Worm (Caenorhabditis elegans) whole organism, L4 larva: ENCODE results near the gene ctsa-3.1.

Experiments
- F10B5.3 ChIP-seq: sonication (generic microtip); optimal IDR thresholded peaks from 2 replicates; lab custom pipeline; 2016; ENCODE audit warnings: mild to moderate bottlenecking, missing genetic modification characterization, missing compliant biosample characterization
- T26A8.4 ChIP-seq: fragments of 200-800 bp; sonication (Bioruptor generic); IDR thresholded peaks from 2 replicates; pipeline ENCODE4 v1.3.6; 2022; ENCODE audit warnings: missing genetic modification characterization, missing compliant biosample characterization
- Y48G9A.11 ChIP-seq: fragments of 200-800 bp; sonication (Bioruptor generic); IDR thresholded peaks from 2 replicates; pipeline ENCODE4 v1.3.6; 2022; ENCODE audit warnings: missing genetic modification reagents, missing genetic modification characterization, missing compliant biosample characterization
- ZK337.2 ChIP-seq: fragments of 200-800 bp; sonication (Bioruptor generic); IDR thresholded peaks from 2 replicates; pipeline ENCODE4 v1.3.6; 2022; ENCODE audit warnings: missing genetic modification reagents, missing genetic modification characterization, missing compliant biosample characterization
- ZK546.5 ChIP-seq, 2 experiments: sonication (generic microtip); optimal IDR thresholded peaks; 2 replicates each; lab custom pipeline; 2017; ENCODE audit warnings: missing biosample characterization in 2 of 2, missing genetic modification characterization in 2 of 2
- aha-1 ChIP-seq: fragments of 150-350 bp; peaks from one replicate; lab custom pipeline; 2014; ENCODE audit warnings: missing biosample characterization, missing genetic modification characterization
- ama-1 ChIP-seq: fragments of 150-350 bp; optimal IDR thresholded peaks from 2 replicates; lab custom pipeline; 2014; ENCODE audit warnings: inconsistent platforms, mixed read lengths
- arid-1 ChIP-seq: fragments of 200-800 bp; sonication (Bioruptor generic); conservative IDR thresholded peaks from 2 replicates; pipeline ENCODE4 v1.3.6; 2022; ENCODE audit warnings: missing genetic modification reagents, missing genetic modification characterization, missing compliant biosample characterization
- ceh-28 ChIP-seq: fragments of 150-350 bp; optimal IDR thresholded peaks from 2 replicates; lab custom pipeline; 2014; ENCODE audit warnings: missing biosample characterization, missing genetic modification reagents, missing genetic modification characterization
- ceh-32 ChIP-seq: sonication (generic microtip); optimal IDR thresholded peaks from 2 replicates; lab custom pipeline; 2016; ENCODE audit warnings: mild to moderate bottlenecking, missing genetic modification characterization, missing compliant biosample characterization; ENCODE audit not compliant: poor library complexity
- ceh-44 ChIP-seq: fragments of 200-800 bp; sonication (Bioruptor generic); IDR thresholded peaks from 2 replicates; pipeline ENCODE4 v1.3.6; 2022; ENCODE audit warnings: missing genetic modification reagents, missing genetic modification characterization, missing compliant biosample characterization
- daf-12 ChIP-seq: fragments of 150-350 bp; optimal IDR thresholded peaks from 2 replicates; lab custom pipeline; 2014; ENCODE audit warnings: missing biosample characterization, missing genetic modification reagents, missing genetic modification characterization
- daf-16 ChIP-seq, 3 experiments: sonication (generic microtip); optimal IDR thresholded peaks; 2 replicates each; lab custom pipeline; 2016 to 2017; ENCODE audit warnings: missing genetic modification characterization in 3 of 3, missing genetic modification reagents in 3 of 3, mild to moderate bottlenecking in 2 of 3, missing compliant biosample characterization in 2 of 3, missing biosample characterization in 1 of 3, moderate library complexity in 1 of 3
- dmd-6 ChIP-seq: fragments of 200-800 bp; sonication (Bioruptor generic); IDR thresholded peaks from 2 replicates; pipeline ENCODE4 v1.3.6; 2022; ENCODE audit warnings: missing genetic modification reagents, missing genetic modification characterization, missing compliant biosample characterization
- dmd-9 ChIP-seq: fragments of 200-800 bp; sonication (Bioruptor generic); IDR thresholded peaks from 2 replicates; pipeline ENCODE4 v1.3.6; 2022; ENCODE audit warnings: missing genetic modification reagents, missing genetic modification characterization, missing compliant biosample characterization
- duxl-1 ChIP-seq: sonication (generic microtip); optimal IDR thresholded peaks from 2 replicates; lab custom pipeline; 2016; ENCODE audit warnings: mild to moderate bottlenecking, missing genetic modification characterization, moderate library complexity, missing compliant biosample characterization; ENCODE audit not compliant: poor library complexity
- dve-1 ChIP-seq: sonication (generic microtip); optimal IDR thresholded peaks from 2 replicates; lab custom pipeline; 2017; ENCODE audit warnings: antibody characterized with exemption, mild to moderate bottlenecking, missing genetic modification characterization, missing compliant biosample characterization; ENCODE audit not compliant: insufficient read depth
- fkh-10 ChIP-seq: fragments of 150-350 bp; optimal IDR thresholded peaks from 2 replicates; lab custom pipeline; 2014; ENCODE audit warnings: missing biosample characterization, missing genetic modification reagents, missing genetic modification characterization
- hlh-11 ChIP-seq: fragments of 200-800 bp; sonication (Bioruptor generic); optimal IDR thresholded peaks from 2 replicates; lab custom pipeline; 2018; ENCODE audit warnings: mild to moderate bottlenecking, missing genetic modification characterization, missing compliant biosample characterization
- hlh-30 ChIP-seq: sonication (generic microtip); optimal IDR thresholded peaks from 2 replicates; lab custom pipeline; 2017; ENCODE audit warnings: antibody characterized with exemption, mild to moderate bottlenecking, missing genetic modification characterization, missing compliant biosample characterization; ENCODE audit not compliant: insufficient read depth
- jun-1 ChIP-seq: fragments of 150-350 bp; optimal IDR thresholded peaks from 2 replicates; lab custom pipeline; 2014; ENCODE audit warnings: missing biosample characterization, missing genetic modification reagents, missing genetic modification characterization
- lin-1 ChIP-seq: fragments of 200-800 bp; sonication (Bioruptor generic); IDR thresholded peaks from 2 replicates; pipeline ENCODE4 v1.3.6; 2022; ENCODE audit warnings: missing genetic modification reagents, missing genetic modification characterization, missing compliant biosample characterization
- lin-13 ChIP-seq: fragments of 150-350 bp; optimal IDR thresholded peaks from 2 replicates; lab custom pipeline; 2014; ENCODE audit warnings: missing biosample characterization, missing genetic modification reagents, missing genetic modification characterization
- lin-29 ChIP-seq: fragments of 200-800 bp; sonication (Bioruptor generic); IDR thresholded peaks from 2 replicates; pipeline ENCODE4 v1.3.6; 2022; ENCODE audit warnings: missing genetic modification reagents, missing genetic modification characterization, missing compliant biosample characterization
- lin-38 ChIP-seq: fragments of 200-800 bp; sonication (Bioruptor generic); IDR thresholded peaks from 2 replicates; pipeline ENCODE4 v1.3.6; 2022; ENCODE audit warnings: missing genetic modification reagents, missing genetic modification characterization, missing compliant biosample characterization
- lir-3 ChIP-seq: sonication (generic microtip); optimal IDR thresholded peaks from 2 replicates; lab custom pipeline; 2016; ENCODE audit warnings: mild to moderate bottlenecking, missing genetic modification characterization, missing compliant biosample characterization
- mdl-1 ChIP-seq, 2 experiments: fragments of 150-350 bp in 1 of 2; sonication (generic microtip) in 1 of 2; optimal IDR thresholded peaks; 2 replicates each; lab custom pipeline; 2014 to 2017; ENCODE audit warnings: missing biosample characterization in 2 of 2, missing genetic modification characterization in 2 of 2
- mes-2 ChIP-seq: sonication (generic microtip); optimal IDR thresholded peaks from 2 replicates; lab custom pipeline; 2016; ENCODE audit warnings: missing genotype, mild to moderate bottlenecking, missing genetic modification characterization, missing compliant biosample characterization; ENCODE audit not compliant: poor library complexity, severe bottlenecking
- mxl-3 ChIP-seq: fragments of 200-800 bp; sonication (Bioruptor generic); optimal IDR thresholded peaks from 2 replicates; lab custom pipeline; 2018; ENCODE audit warnings: mild to moderate bottlenecking, missing genetic modification characterization, missing compliant biosample characterization
- nhr-10 ChIP-seq: fragments of 150-350 bp; optimal IDR thresholded peaks from 2 replicates; lab custom pipeline; 2014; ENCODE audit warnings: missing biosample characterization, missing genetic modification characterization
- nhr-102 ChIP-seq: sonication (generic microtip); optimal IDR thresholded peaks from 2 replicates; lab custom pipeline; 2016; ENCODE audit warnings: mild to moderate bottlenecking, missing genetic modification characterization, moderate library complexity, missing compliant biosample characterization
- nhr-237 ChIP-seq: sonication (generic microtip); optimal IDR thresholded peaks from 2 replicates; lab custom pipeline; 2017; ENCODE audit warnings: missing biosample characterization, missing genetic modification characterization
- nhr-28 ChIP-seq: fragments of 150-350 bp; optimal IDR thresholded peaks from 2 replicates; lab custom pipeline; 2014; ENCODE audit warnings: missing biosample characterization, missing genetic modification characterization
- nhr-42 ChIP-seq: fragments of 200-800 bp; sonication (Bioruptor generic); IDR thresholded peaks from 2 replicates; pipeline ENCODE4 v1.3.6; 2022; ENCODE audit warnings: missing genetic modification characterization, missing compliant biosample characterization
- nhr-48 ChIP-seq: sonication (generic microtip); optimal IDR thresholded peaks from 2 replicates; lab custom pipeline; 2016; ENCODE audit warnings: mild to moderate bottlenecking, missing genetic modification characterization, missing compliant biosample characterization
- nhr-6 ChIP-seq: fragments of 150-350 bp; optimal IDR thresholded peaks from 2 replicates; lab custom pipeline; 2014; ENCODE audit warnings: missing biosample characterization, missing genetic modification characterization
- nhr-77 ChIP-seq: fragments of 150-350 bp; optimal IDR thresholded peaks from 2 replicates; lab custom pipeline; 2014; ENCODE audit warnings: missing biosample characterization, missing genetic modification characterization
- pha-4 ChIP-seq, 2 experiments: fragments of 150-350 bp in 1 of 2; fragments of 200-800 bp in 1 of 2; sonication (Bioruptor generic) in 1 of 2; IDR thresholded peaks in 1 of 2; optimal IDR thresholded peaks in 1 of 2; 2 replicates each; pipeline versions ENCODE4 v1.3.6 to Lab custom; 2014 to 2022; ENCODE audit warnings: missing genetic modification characterization in 2 of 2, missing genetic modification reagents in 2 of 2, missing biosample characterization in 1 of 2, missing compliant biosample characterization in 1 of 2
- php-3 ChIP-seq: fragments of 200-800 bp; sonication (Bioruptor generic); IDR thresholded peaks from 2 replicates; pipeline ENCODE4 v1.3.6; 2022; ENCODE audit warnings: missing genetic modification reagents, missing genetic modification characterization, missing compliant biosample characterization
- pqm-1 ChIP-seq: sonication (generic microtip); optimal IDR thresholded peaks from 2 replicates; lab custom pipeline; 2017; ENCODE audit warnings: missing biosample characterization, missing genetic modification characterization
- saeg-2 ChIP-seq: fragments of 200-800 bp; sonication (Bioruptor generic); IDR thresholded peaks from 2 replicates; pipeline ENCODE4 v1.3.6; 2022; ENCODE audit warnings: missing genetic modification reagents, missing genetic modification characterization, missing compliant biosample characterization
- skn-1 ChIP-seq: fragments of 150-350 bp; optimal IDR thresholded peaks from 2 replicates; lab custom pipeline; 2014; ENCODE audit warnings: missing biosample characterization, missing genetic modification characterization
- snpc-1.2 ChIP-seq: fragments of 200-800 bp; sonication (Bioruptor generic); IDR thresholded peaks from 2 replicates; pipeline ENCODE4 v1.3.6; 2022; ENCODE audit warnings: missing genetic modification reagents, missing genetic modification characterization, missing compliant biosample characterization
- tra-1 ChIP-seq: fragments of 200-800 bp; sonication (Bioruptor generic); IDR thresholded peaks from 2 replicates; pipeline ENCODE4 v1.3.6; 2022; ENCODE audit warnings: missing genetic modification reagents, missing genetic modification characterization, missing compliant biosample characterization
- unc-62 ChIP-seq, 3 experiments: fragments of 150-350 bp in 1 of 3; sonication (generic microtip); optimal IDR thresholded peaks in 2 of 3; peaks in 1 of 3; 1 replicate in 1 of 3; 2 replicates in 2 of 3; lab custom pipeline; 2014 to 2017; ENCODE audit warnings: missing biosample characterization in 3 of 3, missing genetic modification characterization in 3 of 3, missing genetic modification reagents in 3 of 3, missing genotype in 1 of 3
- vab-7 ChIP-seq: fragments of 200-800 bp; sonication (Bioruptor generic); IDR thresholded peaks from 2 replicates; pipeline ENCODE4 v1.3.6; 2022; ENCODE audit warnings: missing genetic modification reagents, missing genetic modification characterization, missing compliant biosample characterization
- zag-1 ChIP-seq: fragments of 150-350 bp; optimal IDR thresholded peaks from 2 replicates; lab custom pipeline; 2014; ENCODE audit warnings: missing biosample characterization, missing genetic modification characterization
- ztf-7 ChIP-seq: fragments of 150-350 bp; optimal IDR thresholded peaks from 2 replicates; lab custom pipeline; 2014; ENCODE audit warnings: missing biosample characterization, missing genetic modification characterization

Gene ctsa-3.1

ce11 chrII:7264675-7265074, 32.0 kb downstream of the ctsa-3.1 start:
- TF ChIP-seq php-3 (GFP tag; lab: Robert Waterston, UW) (no peak), mxl-3 (GFP tag; lab: Kevin White, UChicago) (peak; percentile 48), arid-1 (GFP tag; lab: Robert Waterston, UW) (no peak), dmd-9 (no peak), hlh-11 (peak; percentile 77), nhr-77 (tag; lab: Kevin White, UChicago) (peak; percentile 71), vab-7 (GFP tag; lab: Robert Waterston, UW) (no peak), T26A8.4 (GFP tag; lab: Robert Waterston, UW) (no peak), pqm-1 (tag; lab: Kevin White, UChicago) (peak; percentile 70), lin-38 (GFP tag; lab: Robert Waterston, UW) (no peak), dve-1 (tag; lab: Kevin White, UChicago) (peak; percentile 65), dmd-6 (GFP tag; lab: Robert Waterston, UW) (peak; percentile 87), Y48G9A.11 (no peak), mdl-1 (tag; optimal IDR thresholded peaks at IDR 0.05; lab: Kevin White, UChicago) (peak in 1 of 2 experiments; percentile 68), nhr-48 (tag; lab: Kevin White, UChicago) (peak; percentile 21), ceh-28 (no peak), nhr-102 (tag; lab: Kevin White, UChicago) (peak; percentile 60), nhr-28 (tag; lab: Kevin White, UChicago) (peak; percentile 85), hlh-30 (tag; lab: Kevin White, UChicago) (peak; percentile 72), lin-13 (GFP tag; lab: Kevin White, UChicago) (no peak), ZK337.2 (no peak), nhr-237 (tag; lab: Kevin White, UChicago) (no peak), daf-16 (GFP tag; optimal IDR thresholded peaks at IDR 0.05; lab: Kevin White, UChicago) (no peak), daf-16 (tag; optimal IDR thresholded peaks at IDR 0.05; lab: Kevin White, UChicago) (peak; percentile 93), nhr-10 (no peak), mes-2 (tag; lab: Kevin White, UChicago) (no peak), nhr-42 (GFP tag; lab: Robert Waterston, UW) (no peak)

ce11 chrII:7269783-7270182, 37.1 kb downstream of the ctsa-3.1 start:
- TF ChIP-seq arid-1 (GFP tag; lab: Robert Waterston, UW) (no peak), snpc-1.2 (no peak), nhr-48 (tag; lab: Kevin White, UChicago) (no peak), ZK337.2 (no peak), lin-1 (GFP tag; lab: Robert Waterston, UW) (no peak), nhr-28 (tag; lab: Kevin White, UChicago) (peak; percentile 52), Y48G9A.11 (no peak), ztf-7 (tag; lab: Kevin White, UChicago) (no peak), ceh-44 (GFP tag; lab: Robert Waterston, UW) (no peak), dmd-6 (GFP tag; lab: Robert Waterston, UW) (peak; percentile 95), fkh-10 (no peak), lir-3 (no peak), aha-1 (no peak)

- TF ChIP-seq hlh-30 (tag; lab: Kevin White, UChicago) (peak; percentile 66), ZK546.5 (tag; optimal IDR thresholded peaks at IDR 0.05; lab: Kevin White, UChicago) (no peak), pha-4 (GFP tag; IDR thresholded peaks at IDR 0.05; lab: Robert Waterston, UW) (no peak), pha-4 (tag; optimal IDR thresholded peaks at IDR 0.05; lab: Kevin White, UChicago) (no peak), tra-1 (GFP tag; lab: Robert Waterston, UW) (no peak), ama-1 (no peak), daf-12 (no peak), saeg-2 (GFP tag; lab: Robert Waterston, UW) (no peak), zag-1 (tag; lab: Kevin White, UChicago) (no peak), skn-1 (tag; lab: Kevin White, UChicago) (no peak), unc-62 (GFP tag; optimal IDR thresholded peaks at IDR 0.05 in 1 of 2; lab: Kevin White, UChicago) (peak in 1 of 2 experiments; percentile 44), unc-62 (tag; optimal IDR thresholded peaks at IDR 0.05; lab: Kevin White, UChicago) (no peak), nhr-6 (tag; lab: Kevin White, UChicago) (no peak), ceh-32 (tag; lab: Kevin White, UChicago) (no peak), ZK337.2 (no peak), lin-29 (no peak), jun-1 (no peak), F10B5.3 (tag; lab: Kevin White, UChicago) (no peak), duxl-1 (no peak)
These were observed 39.9 kb downstream of the ctsa-3.1 start for ce11 chrII:7272513-7272912.
